Worm (Caenorhabditis elegans): ENCODE data around the gene Y73B6BL.37.

Gene Y73B6BL.37

DNA sequence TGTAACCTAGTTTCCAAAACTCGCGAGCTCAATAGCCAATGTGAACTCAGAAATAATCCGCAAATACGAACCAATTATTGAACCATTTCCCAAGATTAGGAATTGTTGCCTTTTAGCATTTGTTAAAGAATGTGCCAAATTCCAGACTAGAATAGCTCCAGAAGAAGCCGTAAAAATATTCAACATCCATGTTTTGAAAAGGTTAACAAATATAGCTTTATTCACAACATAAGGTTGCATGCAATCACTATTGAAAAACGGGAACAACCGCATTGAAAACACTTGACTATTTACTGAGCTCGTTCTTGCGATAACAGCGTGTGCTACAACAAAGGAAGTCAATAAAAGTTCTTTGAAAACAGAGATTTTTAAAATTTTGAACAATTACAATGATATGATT is 39.4 kb downstream of the Y73B6BL.37 start:
- TF ChIP-seq nhr-25 (tag; optimal IDR thresholded peaks at IDR 0.05) (no peak), sma-9 (GFP tag; optimal IDR thresholded peaks at IDR 0.05) (no peak), sma-9 (tag; optimal IDR thresholded peaks at IDR 0.05) (no peak), nhr-23 (tag; optimal IDR thresholded peaks at IDR 0.05) (no peak), peb-1 (tag; optimal IDR thresholded peaks at IDR 0.05) (no peak), blmp-1 (tag; optimal IDR thresholded peaks at IDR 0.05; ENCODE audit: insufficient read depth) (no peak), ceh-16 (tag; optimal IDR thresholded peaks at IDR 0.05) (no peak), unc-39 (tag; optimal IDR thresholded peaks at IDR 0.05) (no peak), nhr-11 (tag; optimal IDR thresholded peaks at IDR 0.05) (no peak), ZK546.5 (tag; optimal IDR thresholded peaks at IDR 0.05) (no peak)

- no peak for TF ChIP-seq nhr-12 (tag; optimal IDR thresholded peaks at IDR 0.05)
- TF ChIP-seq nhr-11 (tag; optimal IDR thresholded peaks at IDR 0.05), result no peak
- TF ChIP-seq mbf-1 (tag; optimal IDR thresholded peaks at IDR 0.05), result no peak
- no peak for TF ChIP-seq lsy-2 (tag; optimal IDR thresholded peaks at IDR 0.05)
- TF ChIP-seq nhr-129 (tag; optimal IDR thresholded peaks at IDR 0.05), result no peak
- no peak for TF ChIP-seq peb-1 (tag; optimal IDR thresholded peaks at IDR 0.05)
- TF ChIP-seq nhr-23 (tag; optimal IDR thresholded peaks at IDR 0.05), result no peak
- TF ChIP-seq nhr-237 (tag; optimal IDR thresholded peaks at IDR 0.05), result no peak
- TF ChIP-seq dmd-4 (tag; optimal IDR thresholded peaks at IDR 0.05), result no peak
- TF ChIP-seq sem-4 (tag; optimal IDR thresholded peaks at IDR 0.05), result no peak
- no peak for TF ChIP-seq R02D3.7 (tag; optimal IDR thresholded peaks at IDR 0.05)
- TF ChIP-seq lin-13 (GFP tag; optimal IDR thresholded peaks at IDR 0.05), result no peak
- TF ChIP-seq elt-1 (tag; optimal IDR thresholded peaks at IDR 0.05), result no peak
- no peak for TF ChIP-seq elt-3 (tag; optimal IDR thresholded peaks at IDR 0.05)
- no peak for TF ChIP-seq ceh-16 (tag; optimal IDR thresholded peaks at IDR 0.05)
Observed at ce11 chrIV:6528202-6528601, 41.1 kb downstream of the Y73B6BL.37 start.

ce11 chrIV:6529832-6530231 is 42.7 kb downstream of the Y73B6BL.37 start:
- no peak for TF ChIP-seq nhr-23 (tag; optimal IDR thresholded peaks at IDR 0.05)
- TF ChIP-seq peb-1 (tag; optimal IDR thresholded peaks at IDR 0.05), result no peak
- no peak for TF ChIP-seq mbf-1 (tag; optimal IDR thresholded peaks at IDR 0.05)
- no peak for TF ChIP-seq nhr-237 (tag; optimal IDR thresholded peaks at IDR 0.05)

DNA sequence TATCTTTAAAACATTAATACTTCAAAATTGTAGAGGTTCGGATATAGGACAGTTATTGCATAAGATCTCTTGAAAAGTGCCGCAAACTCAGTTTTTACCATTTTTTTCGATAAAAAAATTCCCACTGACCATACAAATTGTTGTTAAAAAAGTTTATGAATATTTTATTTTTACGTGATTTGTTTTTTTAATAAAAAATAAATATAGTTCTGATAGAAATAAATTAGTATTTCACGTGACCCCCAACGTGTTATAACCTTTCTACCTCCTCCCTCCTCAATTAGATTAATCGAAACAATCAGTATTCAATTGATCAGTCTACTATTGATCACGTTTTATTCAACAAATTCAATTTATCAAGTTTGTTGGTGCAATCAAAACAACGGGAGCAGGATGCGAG is 44.3 kb downstream of the Y73B6BL.37 start, which contains the start of gene C01G5.4:
C01G5.4 (plus strand) TSS at position 301 of the 400 bp plus-strand sequence.
- no peak for TF ChIP-seq lsy-2 (tag; optimal IDR thresholded peaks at IDR 0.05)
- TF ChIP-seq sma-9 (GFP tag; optimal IDR thresholded peaks at IDR 0.05), result no peak
- TF ChIP-seq sma-9 (tag; optimal IDR thresholded peaks at IDR 0.05), result no peak
- TF ChIP-seq dmd-4 (tag; optimal IDR thresholded peaks at IDR 0.05), result no peak
- TF ChIP-seq mab-5 (tag; optimal IDR thresholded peaks at IDR 0.05), result no peak
- no peak for TF ChIP-seq nhr-237 (tag; optimal IDR thresholded peaks at IDR 0.05)
- no peak for TF ChIP-seq ZK546.5 (tag; optimal IDR thresholded peaks at IDR 0.05)
- no peak for TF ChIP-seq nhr-11 (tag; optimal IDR thresholded peaks at IDR 0.05)
- TF ChIP-seq sma-3 (GFP tag; optimal IDR thresholded peaks at IDR 0.05), result no peak
- TF ChIP-seq ztf-4 (tag; optimal IDR thresholded peaks at IDR 0.05), result no peak
- no peak for TF ChIP-seq snpc-4 (tag; optimal IDR thresholded peaks at IDR 0.05)

DNA sequence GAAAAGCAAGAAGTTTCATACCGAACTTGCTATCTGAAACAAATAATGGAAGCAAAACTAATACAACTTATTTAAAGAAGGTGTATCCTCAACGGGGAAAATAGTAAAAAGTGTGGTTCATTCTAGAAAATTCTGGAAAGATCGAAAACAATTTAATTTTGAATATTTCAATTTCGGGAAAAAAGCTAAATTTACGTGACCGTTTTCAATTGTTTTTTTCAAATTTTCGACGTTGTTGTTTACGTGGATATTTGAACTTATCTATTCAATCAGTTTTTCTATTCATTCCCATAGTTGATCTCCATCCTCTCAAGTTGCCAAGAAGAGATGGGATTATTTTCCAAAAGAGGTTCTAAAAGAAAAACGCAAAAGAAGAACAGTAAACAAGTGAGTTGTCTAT is 48.8 kb downstream of the Y73B6BL.37 start, which contains the start of gene C01G5.3:
C01G5.3 (plus strand) TSS at position 301 of the 400 bp plus-strand sequence.
- TF ChIP-seq ceh-82 (tag; optimal IDR thresholded peaks at IDR 0.05) (no peak), nhr-12 (tag; optimal IDR thresholded peaks at IDR 0.05) (no peak), F13H6.1 (tag; optimal IDR thresholded peaks at IDR 0.05) (no peak), gmeb-1 (tag; optimal IDR thresholded peaks at IDR 0.05) (no peak), peb-1 (tag; optimal IDR thresholded peaks at IDR 0.05) (no peak), unc-55 (GFP tag; optimal IDR thresholded peaks at IDR 0.05) (no peak), nhr-23 (tag; optimal IDR thresholded peaks at IDR 0.05) (no peak), ztf-4 (tag; optimal IDR thresholded peaks at IDR 0.05) (no peak), mbf-1 (tag; optimal IDR thresholded peaks at IDR 0.05) (no peak), nhr-6 (tag; optimal IDR thresholded peaks at IDR 0.05) (no peak), dmd-4 (tag; optimal IDR thresholded peaks at IDR 0.05) (no peak), fos-1 (tag; optimal IDR thresholded peaks at IDR 0.05) (no peak), lin-39 (tag; optimal IDR thresholded peaks at IDR 0.05) (no peak), unc-62 (GFP tag; optimal IDR thresholded peaks at IDR 0.05) (no peak)

Data from whole organism, L2 larva.